Fruit fly (Drosophila melanogaster): ENCODE results near the gene Or71a.
A peak's percentile ranks its signal among the peaks of the same experiment; 100 is the strongest.

Or71a gene

DNA sequence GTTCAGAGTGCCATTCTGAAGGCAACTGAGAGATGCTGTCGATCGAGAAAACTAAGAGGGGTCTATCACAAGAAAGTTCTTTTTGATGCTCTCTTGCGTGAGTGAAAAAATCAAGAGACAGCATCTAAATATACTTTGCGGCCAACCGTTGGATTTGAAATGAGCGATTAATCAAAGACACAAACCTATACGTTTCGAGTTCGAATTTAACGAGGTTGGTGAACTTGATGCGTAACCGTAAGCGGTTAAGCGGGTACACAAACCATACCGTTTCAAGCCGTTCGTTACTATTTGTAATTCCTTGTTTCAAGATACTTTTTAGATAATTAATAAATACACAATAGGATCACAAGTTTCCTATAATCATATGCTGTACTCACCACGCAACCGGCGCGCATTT lies 6.1 kb downstream of the Or71a start:
- TF ChIP-seq CG10543 (GFP tag; optimal IDR thresholded peaks at IDR 0.05) = no peak
- TF ChIP-seq Poxn (GFP tag; IDR thresholded peaks at IDR 0.05) = no peak
- no peak for TF ChIP-seq CG9727 (GFP tag; optimal IDR thresholded peaks at IDR 0.05)
- no peak for TF ChIP-seq vnd (GFP tag; IDR thresholded peaks at IDR 0.05; ENCODE audit: partially characterized antibody)
- peak; percentile 20 for TF ChIP-seq CG1603 (tag; optimal IDR thresholded peaks at IDR 0.05)
- no peak for TF ChIP-seq Eip74EF (GFP tag; optimal IDR thresholded peaks at IDR 0.05)
- TF ChIP-seq E2f2 (GFP tag; IDR thresholded peaks at IDR 0.05) = peak; percentile 42; the same call in 1 of the 2 replicates
- TF ChIP-seq Dfd (GFP tag; optimal IDR thresholded peaks at IDR 0.05) = no peak
- TF ChIP-seq fd102C (GFP tag; optimal IDR thresholded peaks at IDR 0.05) = no peak
- no peak for TF ChIP-seq NfI (GFP tag; optimal IDR thresholded peaks at IDR 0.05)
- TF ChIP-seq pzg (GFP tag; optimal IDR thresholded peaks at IDR 0.05) = peak; percentile 11
- TF ChIP-seq Sry-δ (GFP tag; optimal IDR thresholded peaks at IDR 0.05) = peak; percentile 7
- no peak for TF ChIP-seq NC2α (GFP tag; optimal IDR thresholded peaks at IDR 0.05)
- no peak for TF ChIP-seq CG18764 (GFP tag; optimal IDR thresholded peaks at IDR 0.05)
- TF ChIP-seq ci (GFP tag; IDR thresholded peaks at IDR 0.05) = 0 out of 3 replicates have a peak, but pooled peaks have one; percentile 41
- TF ChIP-seq B-H1 (GFP tag; IDR thresholded peaks at IDR 0.05) = no peak
- no peak for TF ChIP-seq Rx (GFP tag; IDR thresholded peaks at IDR 0.05)
- TF ChIP-seq CG7745 (tag; optimal IDR thresholded peaks at IDR 0.05) = no peak
- TF ChIP-seq ewg (GFP tag; optimal IDR thresholded peaks at IDR 0.05) = no peak
- TF ChIP-seq CG14050 (GFP tag; IDR thresholded peaks at IDR 0.05) = no peak
- no peak for TF ChIP-seq vvl (GFP tag; IDR thresholded peaks at IDR 0.05)
- TF ChIP-seq bbx (GFP tag; IDR thresholded peaks at IDR 0.05; ENCODE audit: partially characterized antibody) = peak; percentile 52; the same call in 1 of the 2 replicates
- TF ChIP-seq Meics (GFP tag; optimal IDR thresholded peaks at IDR 0.05) = peak; percentile 90
- TF ChIP-seq nerfin-2 (GFP tag; IDR thresholded peaks at IDR 0.05; ENCODE audit: partially characterized antibody) = 0 out of 2 replicates have a peak, but pooled peaks have one; percentile 25
- TF ChIP-seq fu2 (GFP tag; optimal IDR thresholded peaks at IDR 0.05) = no peak
- TF ChIP-seq en (GFP tag; optimal IDR thresholded peaks at IDR 0.05) = no peak
- TF ChIP-seq Xrp1 (GFP tag; IDR thresholded peaks at IDR 0.05) = no peak
- TF ChIP-seq GATAe (GFP tag; conservative IDR thresholded peaks at IDR 0.05) = no peak
- TF ChIP-seq D (optimal IDR thresholded peaks at IDR 0.05) = no peak
- no peak for TF ChIP-seq D (GFP tag; optimal IDR thresholded peaks at IDR 0.05)
- no peak for TF ChIP-seq croc (GFP tag; conservative IDR thresholded peaks at IDR 0.05)
- peak; percentile 47; the same call in 1 of the 3 replicates for TF ChIP-seq CG6791 (GFP tag; IDR thresholded peaks at IDR 0.05; ENCODE audit: partially characterized antibody)
- TF ChIP-seq Antp (GFP tag; optimal IDR thresholded peaks at IDR 0.05) = no peak
- peak; percentile 25 for TF ChIP-seq gfzf (GFP tag; optimal IDR thresholded peaks at IDR 0.05)
- TF ChIP-seq CG12219 (GFP tag; optimal IDR thresholded peaks at IDR 0.05) = no peak
- peak; percentile 32 to 37 for TF ChIP-seq Trl (optimal IDR thresholded peaks at IDR 0.05)
- no peak for TF ChIP-seq Trl (GFP tag; optimal IDR thresholded peaks at IDR 0.05)
- no peak for TF ChIP-seq dmrt11E (tag; optimal IDR thresholded peaks at IDR 0.05)
- TF ChIP-seq CG2199 (GFP tag; IDR thresholded peaks at IDR 0.05) = 0 out of 3 replicates have a peak, but pooled peaks have one; percentile 52
- no peak for TF ChIP-seq Hr3 (GFP tag; optimal IDR thresholded peaks at IDR 0.05)
- TF ChIP-seq CG11504 (tag; optimal IDR thresholded peaks at IDR 0.05) = peak; percentile 71
- no peak for TF ChIP-seq emc (GFP tag; optimal IDR thresholded peaks at IDR 0.05)
- peak; percentile 69; the same call in 1 of the 3 replicates for TF ChIP-seq z (GFP tag; IDR thresholded peaks at IDR 0.05)
- TF ChIP-seq H2.0 (GFP tag; IDR thresholded peaks at IDR 0.05) = no peak
- TF ChIP-seq ham (GFP tag; IDR thresholded peaks at IDR 0.05) = no peak
- TF ChIP-seq lola (GFP tag; optimal IDR thresholded peaks at IDR 0.05) = no peak
- peak; percentile 74 for TF ChIP-seq CG3163 (GFP tag; optimal IDR thresholded peaks at IDR 0.05)
- TF ChIP-seq nerfin-1 (tag; optimal IDR thresholded peaks at IDR 0.05) = no peak
- TF ChIP-seq CG11723 (GFP tag; optimal IDR thresholded peaks at IDR 0.05) = no peak
- 0 out of 3 replicates have a peak, but pooled peaks have one; percentile 26 for TF ChIP-seq knrl (GFP tag; IDR thresholded peaks at IDR 0.05; ENCODE audit: partially characterized antibody)
- 0 out of 2 replicates have a peak, but pooled peaks have one; percentile 10 for TF ChIP-seq CG32532 (GFP tag; IDR thresholded peaks at IDR 0.05)
